Worm (Caenorhabditis elegans): ENCODE results near the gene F40G9.12.

Gene F40G9.12

DNA sequence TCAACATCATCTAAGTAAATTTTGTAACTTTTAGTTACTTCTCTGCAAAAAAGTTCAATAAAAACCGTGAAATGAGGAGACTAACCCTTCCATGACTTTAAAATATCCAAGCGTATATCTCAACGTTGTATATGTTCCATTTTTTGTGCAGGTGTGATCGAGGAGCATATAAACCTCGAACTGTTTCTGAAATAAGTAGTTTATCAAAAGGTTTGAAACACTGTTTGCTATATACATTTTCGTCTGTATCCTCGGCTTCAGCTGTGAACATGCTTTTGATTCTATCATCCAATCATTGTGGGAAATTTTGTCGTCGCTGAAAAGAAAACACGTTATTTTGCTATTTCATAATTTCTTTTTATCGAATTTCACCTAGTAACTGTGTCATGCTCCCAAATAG lies 9.3 kb downstream of the F40G9.12 start, which contains the start of gene F40G9.5:
Gene F40G9.5, plus strand, starts transcription at position 301 of the 400 bp plus-strand sequence.
- no peak for TF ChIP-seq sma-9 (GFP tag; optimal IDR thresholded peaks at IDR 0.05)
- TF ChIP-seq sma-9 (tag; optimal IDR thresholded peaks at IDR 0.05): no peak
- TF ChIP-seq lin-13 (GFP tag; optimal IDR thresholded peaks at IDR 0.05): no peak
- no peak for TF ChIP-seq zag-1 (tag; optimal IDR thresholded peaks at IDR 0.05)
- TF ChIP-seq mbf-1 (tag; optimal IDR thresholded peaks at IDR 0.05): no peak
- no peak for TF ChIP-seq elt-1 (tag; optimal IDR thresholded peaks at IDR 0.05)

DNA sequence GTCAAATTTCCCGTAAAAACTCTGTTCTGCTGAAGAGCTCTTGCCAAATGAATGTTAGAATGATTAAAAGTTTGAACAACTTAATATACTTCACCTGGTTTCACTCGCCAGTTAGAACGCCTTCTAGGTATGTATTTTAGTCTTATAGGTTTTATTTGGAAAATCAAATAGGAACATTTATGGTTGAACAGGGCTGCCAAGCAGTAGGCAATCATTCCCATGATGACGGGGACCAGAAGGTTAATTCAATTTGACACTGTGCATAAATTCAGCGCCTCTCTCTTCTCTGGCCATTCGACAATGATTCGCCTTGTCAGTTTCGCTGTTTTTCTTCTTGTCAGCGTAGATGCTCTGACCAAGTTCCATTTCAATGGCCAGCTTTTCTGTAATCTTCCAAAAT lies 10.4 kb downstream of the F40G9.12 start, which contains the start of gene F40G9.15:
Gene F40G9.15, plus strand, starts transcription at position 301 of the 400 bp plus-strand sequence.
- TF ChIP-seq crh-2 (tag; optimal IDR thresholded peaks at IDR 0.05) (no peak), snpc-4 (tag; optimal IDR thresholded peaks at IDR 0.05) (no peak), sem-4 (tag; optimal IDR thresholded peaks at IDR 0.05) (no peak), C34F6.9 (tag; optimal IDR thresholded peaks at IDR 0.05) (no peak), nhr-25 (tag; optimal IDR thresholded peaks at IDR 0.05) (no peak), sma-9 (GFP tag; optimal IDR thresholded peaks at IDR 0.05) (no peak), sma-9 (tag; optimal IDR thresholded peaks at IDR 0.05) (no peak), ama-1 (optimal IDR thresholded peaks at IDR 0.05) (no peak), nhr-11 (tag; optimal IDR thresholded peaks at IDR 0.05) (no peak)

DNA sequence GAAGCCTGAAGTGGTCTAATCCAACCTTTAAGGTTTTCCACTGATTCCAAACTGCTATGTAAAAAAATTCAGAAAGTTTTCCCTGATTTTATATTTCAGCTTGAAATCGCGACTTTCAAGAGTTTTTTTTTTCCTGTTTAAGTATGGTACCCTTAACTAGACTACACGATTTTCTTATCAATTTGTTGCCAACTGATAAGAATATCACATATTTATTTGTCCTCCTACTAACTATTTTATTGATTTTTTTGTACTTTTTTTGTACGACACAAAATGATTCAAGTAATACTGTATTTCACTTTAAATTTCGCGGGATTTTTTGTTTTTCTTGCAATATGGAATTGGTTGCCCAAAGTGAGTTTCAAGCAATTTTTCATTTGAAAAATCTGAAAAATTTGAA lies 11.4 kb downstream of the F40G9.12 start:
- TF ChIP-seq ztf-4 (tag; optimal IDR thresholded peaks at IDR 0.05) (no peak), egl-27 (tag; optimal IDR thresholded peaks at IDR 0.05) (no peak), fos-1 (tag; optimal IDR thresholded peaks at IDR 0.05) (peak; percentile 35), zag-1 (tag; optimal IDR thresholded peaks at IDR 0.05) (no peak), aly-2 (tag; optimal IDR thresholded peaks at IDR 0.05) (no peak), R02D3.7 (tag; optimal IDR thresholded peaks at IDR 0.05) (no peak), nhr-11 (tag; optimal IDR thresholded peaks at IDR 0.05) (no peak), nhr-237 (tag; optimal IDR thresholded peaks at IDR 0.05) (no peak)

DNA sequence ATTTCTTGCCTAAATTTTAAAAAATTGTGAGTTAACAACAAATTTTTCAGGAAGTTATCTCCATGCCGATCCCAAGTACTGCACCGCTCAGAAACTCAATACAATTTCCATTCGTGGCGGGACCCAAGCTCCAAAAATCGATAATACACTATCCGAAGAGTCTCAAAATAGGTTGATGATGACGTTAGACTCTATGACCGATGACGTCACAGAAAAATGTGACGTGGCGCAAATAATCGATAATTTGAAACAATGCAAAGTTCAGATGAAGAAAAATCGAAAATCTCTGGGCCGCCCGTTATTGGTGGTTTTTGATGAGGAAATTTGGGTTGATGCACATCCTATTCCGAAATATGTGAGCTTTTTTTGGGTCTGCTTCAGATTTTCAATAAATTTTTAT lies 12.7 kb downstream of the F40G9.12 start:
- TF ChIP-seq nhr-237 (tag; optimal IDR thresholded peaks at IDR 0.05) (no peak), aly-2 (tag; optimal IDR thresholded peaks at IDR 0.05) (no peak), crh-2 (tag; optimal IDR thresholded peaks at IDR 0.05) (no peak), mbf-1 (tag; optimal IDR thresholded peaks at IDR 0.05) (no peak), unc-55 (GFP tag; optimal IDR thresholded peaks at IDR 0.05) (no peak), unc-39 (tag; optimal IDR thresholded peaks at IDR 0.05) (no peak), nhr-25 (tag; optimal IDR thresholded peaks at IDR 0.05) (no peak)

DNA sequence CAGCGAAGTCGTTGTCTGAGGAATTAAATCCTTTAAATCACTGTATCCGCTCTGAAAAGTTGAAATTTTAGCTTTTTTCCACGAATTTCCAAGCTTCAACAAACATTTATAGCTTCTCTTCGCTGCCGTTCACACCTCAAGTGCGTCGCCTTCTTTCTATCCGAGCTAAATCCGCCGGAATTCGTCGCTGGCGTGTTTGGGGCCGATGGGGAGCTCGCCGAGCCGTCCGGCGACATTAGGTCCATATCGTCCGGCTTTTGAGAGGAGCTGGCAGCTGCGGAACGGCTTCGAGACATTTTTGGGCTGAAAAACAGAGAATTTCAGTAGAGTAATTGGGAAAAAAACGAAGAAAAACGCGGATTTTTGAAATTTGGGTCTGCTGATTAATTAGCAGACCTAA lies 16.2 kb downstream of the F40G9.12 start, which contains the start of gene mxl-2:
Gene mxl-2, minus strand, starts transcription at position 303 of the 400 bp plus-strand sequence.
- no peak for TF ChIP-seq ztf-4 (tag; optimal IDR thresholded peaks at IDR 0.05)
- TF ChIP-seq ceh-82 (tag; optimal IDR thresholded peaks at IDR 0.05): no peak
- TF ChIP-seq ztf-11 (tag; optimal IDR thresholded peaks at IDR 0.05): no peak
- TF ChIP-seq skn-1 (tag; optimal IDR thresholded peaks at IDR 0.05): no peak
- TF ChIP-seq ceh-16 (tag; optimal IDR thresholded peaks at IDR 0.05): no peak
- TF ChIP-seq F13H6.1 (tag; optimal IDR thresholded peaks at IDR 0.05): no peak
- no peak for TF ChIP-seq dmd-4 (tag; optimal IDR thresholded peaks at IDR 0.05)
- TF ChIP-seq nhr-25 (tag; optimal IDR thresholded peaks at IDR 0.05): no peak

DNA sequence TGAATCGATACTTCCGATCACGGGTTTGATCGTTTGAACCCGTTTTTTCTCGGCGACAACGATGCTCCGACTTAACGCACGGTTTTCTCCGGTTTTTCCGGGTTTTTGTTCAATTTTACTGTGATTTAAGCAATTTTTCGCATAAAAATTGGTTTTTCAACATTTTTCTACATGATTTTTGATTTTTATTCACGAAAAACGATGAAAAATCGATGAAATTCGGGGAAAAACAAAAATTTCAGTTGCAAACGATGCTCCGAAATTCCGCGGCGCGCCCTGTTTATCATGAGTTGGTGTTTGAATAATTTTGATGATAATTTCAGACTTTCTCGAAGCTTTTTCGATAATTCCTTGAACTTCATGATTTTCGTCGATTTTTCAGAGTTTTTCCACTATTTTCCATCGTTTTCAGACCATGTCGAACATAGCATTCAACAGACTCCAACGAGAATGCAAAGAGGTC lies 16.8 kb downstream of the F40G9.12 start, which contains the start of gene ubc-20:
Gene ubc-20, plus strand, starts transcription at position 413 of the 463 bp plus-strand sequence.
- TF ChIP-seq gmeb-1 (tag; optimal IDR thresholded peaks at IDR 0.05) (peak; percentile 18), mbf-1 (tag; optimal IDR thresholded peaks at IDR 0.05) (no peak), blmp-1 (tag; optimal IDR thresholded peaks at IDR 0.05; ENCODE audit: insufficient read depth) (no peak), elt-3 (tag; optimal IDR thresholded peaks at IDR 0.05) (no peak), zag-1 (tag; optimal IDR thresholded peaks at IDR 0.05) (no peak), ztf-1 (GFP tag; conservative IDR thresholded peaks at IDR 0.05) (no peak), lin-13 (GFP tag; optimal IDR thresholded peaks at IDR 0.05) (no peak), nhr-10 (tag; optimal IDR thresholded peaks at IDR 0.05) (no peak), nhr-6 (tag; optimal IDR thresholded peaks at IDR 0.05) (no peak), unc-55 (GFP tag; optimal IDR thresholded peaks at IDR 0.05) (peak; percentile 30), unc-39 (tag; optimal IDR thresholded peaks at IDR 0.05) (no peak), peb-1 (tag; optimal IDR thresholded peaks at IDR 0.05) (no peak), lsy-2 (tag; optimal IDR thresholded peaks at IDR 0.05) (peak in 1 of 2 experiments; percentile 48), skn-1 (tag; optimal IDR thresholded peaks at IDR 0.05) (no peak), mdl-1 (tag; optimal IDR thresholded peaks at IDR 0.05) (no peak), crh-2 (tag; optimal IDR thresholded peaks at IDR 0.05) (no peak), aly-2 (tag; optimal IDR thresholded peaks at IDR 0.05) (no peak), egl-27 (tag; optimal IDR thresholded peaks at IDR 0.05) (no peak), nhr-237 (tag; optimal IDR thresholded peaks at IDR 0.05) (no peak), sma-9 (GFP tag; optimal IDR thresholded peaks at IDR 0.05) (no peak), sma-9 (tag; optimal IDR thresholded peaks at IDR 0.05) (no peak), ZK546.5 (tag; optimal IDR thresholded peaks at IDR 0.05) (no peak), Y55F3AM.14 (GFP tag; optimal IDR thresholded peaks at IDR 0.05) (no peak), ztf-11 (tag; optimal IDR thresholded peaks at IDR 0.05) (no peak), fos-1 (tag; optimal IDR thresholded peaks at IDR 0.05) (no peak), nhr-129 (tag; optimal IDR thresholded peaks at IDR 0.05) (peak; percentile 35), R02D3.7 (tag; optimal IDR thresholded peaks at IDR 0.05) (no peak), ama-1 (optimal IDR thresholded peaks at IDR 0.05) (no peak), nhr-23 (tag; optimal IDR thresholded peaks at IDR 0.05) (no peak), dmd-4 (tag; optimal IDR thresholded peaks at IDR 0.05) (no peak), snpc-4 (tag; optimal IDR thresholded peaks at IDR 0.05) (no peak), F13H6.1 (tag; optimal IDR thresholded peaks at IDR 0.05) (no peak)
